Worm (Caenorhabditis elegans): ENCODE results near the gene Y51H4A.13.

Gene Y51H4A.13

DNA sequence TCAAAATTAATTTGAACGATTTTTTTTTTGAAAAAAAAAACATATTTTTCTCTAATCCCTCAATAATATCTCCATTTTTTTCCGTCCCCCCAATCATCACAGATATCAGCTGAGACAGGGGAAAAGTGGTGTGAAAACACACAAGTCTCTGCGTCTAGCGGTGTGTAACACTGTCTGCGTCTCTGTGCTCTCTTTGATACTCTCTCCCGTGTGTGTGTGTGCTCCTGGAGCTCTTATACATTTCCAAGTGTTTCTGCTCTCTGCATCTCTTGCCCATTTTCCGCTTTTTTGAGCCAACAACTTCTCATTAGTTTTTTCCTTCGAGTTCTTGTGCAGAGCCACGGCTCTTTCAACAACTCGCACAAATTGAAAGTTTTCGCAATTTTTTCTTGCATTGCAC, 17.4 kb upstream of the Y51H4A.13 start (continued):
- TF ChIP-seq sptf-1 (tag; optimal IDR thresholded peaks at IDR 0.05) = no peak
- TF ChIP-seq ceh-82 (tag; optimal IDR thresholded peaks at IDR 0.05) = peak in 2 of 3 experiments; percentile 41 to 71
- peak; percentile 74 for TF ChIP-seq fkh-8 (tag; optimal IDR thresholded peaks at IDR 0.05)
- peak; percentile 40 for TF ChIP-seq snpc-4 (tag; optimal IDR thresholded peaks at IDR 0.05)
- no peak for TF ChIP-seq efl-3 (GFP tag; optimal IDR thresholded peaks at IDR 0.05)
- TF ChIP-seq lin-15B (tag; optimal IDR thresholded peaks at IDR 0.05) = no peak
- no peak for TF ChIP-seq zag-1 (tag; optimal IDR thresholded peaks at IDR 0.05)
- peak; percentile 20 for TF ChIP-seq skn-1 (tag; optimal IDR thresholded peaks at IDR 0.05)
- TF ChIP-seq fos-1 (tag; optimal IDR thresholded peaks at IDR 0.05) = peak; percentile 27

DNA sequence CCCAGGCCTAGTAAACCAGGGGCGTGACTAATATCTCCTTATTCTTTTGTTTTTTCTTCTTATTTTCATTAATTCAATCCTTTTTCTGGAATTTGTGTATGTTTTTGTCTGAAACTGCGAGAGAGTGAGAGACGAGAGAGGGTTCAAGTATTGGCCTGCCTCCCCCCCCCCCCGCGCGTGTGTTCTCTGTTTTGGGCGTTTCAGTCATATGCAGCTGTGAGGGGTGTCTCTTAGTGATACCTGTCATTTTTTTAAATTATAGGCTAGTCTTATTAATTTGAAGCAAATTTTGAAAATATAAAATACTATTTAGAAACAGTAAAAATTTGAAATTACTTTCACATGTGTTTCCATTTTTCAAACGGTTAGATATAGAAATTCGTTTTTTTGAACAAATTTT, 13.3 kb upstream of the Y51H4A.13 start:
- peak; percentile 71 for TF ChIP-seq fkh-8 (tag; optimal IDR thresholded peaks at IDR 0.05)
- TF ChIP-seq efl-1 (optimal IDR thresholded peaks at IDR 0.05) = no peak
- TF ChIP-seq efl-1 (GFP tag; optimal IDR thresholded peaks at IDR 0.05 in 1 of 2) = peak in 1 of 2 experiments; percentile 30
- TF ChIP-seq unc-62 (GFP tag; optimal IDR thresholded peaks at IDR 0.05) = no peak

DNA sequence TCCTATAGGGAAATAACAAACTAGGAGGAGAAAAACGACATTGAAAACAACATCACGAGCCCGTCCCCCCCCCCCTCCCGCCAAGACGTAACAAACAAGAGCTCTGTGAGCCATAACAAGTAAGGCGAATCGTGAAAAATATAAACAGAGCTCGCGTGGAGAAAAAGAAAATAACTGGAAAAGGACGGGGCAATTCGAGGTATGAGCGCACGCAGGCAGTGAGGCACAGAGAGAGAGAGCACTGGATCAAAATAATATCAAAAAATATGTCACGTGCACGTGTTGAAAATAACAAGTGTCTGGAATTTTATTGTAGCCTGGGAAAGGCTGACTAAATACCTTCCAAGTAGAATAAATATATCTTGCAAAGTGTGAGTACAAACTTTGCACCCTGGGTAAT, 12.6 kb upstream of the Y51H4A.13 start:
- TF ChIP-seq nhr-11 (tag; optimal IDR thresholded peaks at IDR 0.05) (peak; percentile 84), lir-3 (tag; optimal IDR thresholded peaks at IDR 0.05; ENCODE audit: poor library complexity) (no peak), ceh-63 (GFP tag; optimal IDR thresholded peaks at IDR 0.05) (no peak), unc-86 (tag; optimal IDR thresholded peaks at IDR 0.05) (peak; percentile 67), xbp-1 (tag; optimal IDR thresholded peaks at IDR 0.05) (peak; percentile 12), pax-3 (tag; optimal IDR thresholded peaks at IDR 0.05) (peak; percentile 73), sox-4 (tag; optimal IDR thresholded peaks at IDR 0.05) (peak; percentile 61), fkh-8 (tag; optimal IDR thresholded peaks at IDR 0.05) (peak; percentile 98), ztf-4 (tag; optimal IDR thresholded peaks at IDR 0.05) (peak; percentile 28), nhr-47 (tag; optimal IDR thresholded peaks at IDR 0.05) (peak; percentile 80), irx-1 (tag; optimal IDR thresholded peaks at IDR 0.05) (peak; percentile 24), ceh-82 (tag; optimal IDR thresholded peaks at IDR 0.05) (no peak), fkh-10 (GFP tag; optimal IDR thresholded peaks at IDR 0.05) (peak; percentile 5), pqm-1 (tag; optimal IDR thresholded peaks at IDR 0.05) (no peak), lin-14 (GFP tag; optimal IDR thresholded peaks at IDR 0.05) (peak; percentile 86), C16A3.4 (tag; optimal IDR thresholded peaks at IDR 0.05) (no peak), dsc-1 (tag; optimal IDR thresholded peaks at IDR 0.05) (peak; percentile 54), lsy-2 (tag; optimal IDR thresholded peaks at IDR 0.05) (peak; percentile 15 to 47), nhr-20 (tag; optimal IDR thresholded peaks at IDR 0.05) (peak; percentile 51), nhr-71 (tag; optimal IDR thresholded peaks at IDR 0.05) (peak; percentile 87), ces-1 (GFP tag; optimal IDR thresholded peaks at IDR 0.05) (no peak), ceh-88 (GFP tag; IDR thresholded peaks at IDR 0.05) (no peak), egl-13 (tag; optimal IDR thresholded peaks at IDR 0.05) (peak; percentile 62), ama-1 (optimal IDR thresholded peaks at IDR 0.05) (no peak), swsn-7 (tag; optimal IDR thresholded peaks at IDR 0.05) (peak; percentile 60), isw-1 (GFP tag; IDR thresholded peaks at IDR 0.05) (no peak), snu-23 (GFP tag; optimal IDR thresholded peaks at IDR 0.05) (peak; percentile 9), mef-2 (tag; optimal IDR thresholded peaks at IDR 0.05) (peak; percentile 25), mep-1 (tag; optimal IDR thresholded peaks at IDR 0.05) (peak; percentile 52), unc-130 (tag; optimal IDR thresholded peaks at IDR 0.05) (no peak), nhr-19 (GFP tag; conservative IDR thresholded peaks at IDR 0.05) (0 out of 2 replicates have a peak, but pooled peaks have one; percentile 15), hlh-4 (tag; optimal IDR thresholded peaks at IDR 0.05) (no peak), unc-30 (tag; optimal IDR thresholded peaks at IDR 0.05) (no peak)
